Worm (Caenorhabditis elegans) whole organism, young adult: Measurements from ENCODE around the gene igeg-2.

Experiments used
- ama-1 ChIP-seq, 3 experiments: fragments of 150-350 bp in 1 of 3; sonication (generic microtip) in 2 of 3; optimal IDR thresholded peaks; 2 replicates each; lab custom pipeline; 2014 to 2018; ENCODE audit warnings: missing biosample characterization in 2 of 3, missing genetic modification characterization in 2 of 3, missing genetic modification reagents in 2 of 3
- attf-3 ChIP-seq: fragments of 200-800 bp; sonication (Bioruptor generic); conservative IDR thresholded peaks from 2 replicates; pipeline ENCODE4 v1.3.6; 2022; ENCODE audit warnings: missing genetic modification reagents, missing genetic modification characterization, missing compliant biosample characterization
- madf-8 ChIP-seq: fragments of 200-800 bp; sonication (Bioruptor generic); conservative IDR thresholded peaks from 2 replicates; pipeline ENCODE4 v1.3.6; 2022; ENCODE audit warnings: missing genetic modification reagents, missing genetic modification characterization, missing compliant biosample characterization
- nhr-27 ChIP-seq: fragments of 200-800 bp; sonication (Bioruptor generic); optimal IDR thresholded peaks from 2 replicates; lab custom pipeline; 2018; ENCODE audit warnings: mild to moderate bottlenecking, missing genetic modification characterization, moderate library complexity, missing compliant biosample characterization

DNA sequence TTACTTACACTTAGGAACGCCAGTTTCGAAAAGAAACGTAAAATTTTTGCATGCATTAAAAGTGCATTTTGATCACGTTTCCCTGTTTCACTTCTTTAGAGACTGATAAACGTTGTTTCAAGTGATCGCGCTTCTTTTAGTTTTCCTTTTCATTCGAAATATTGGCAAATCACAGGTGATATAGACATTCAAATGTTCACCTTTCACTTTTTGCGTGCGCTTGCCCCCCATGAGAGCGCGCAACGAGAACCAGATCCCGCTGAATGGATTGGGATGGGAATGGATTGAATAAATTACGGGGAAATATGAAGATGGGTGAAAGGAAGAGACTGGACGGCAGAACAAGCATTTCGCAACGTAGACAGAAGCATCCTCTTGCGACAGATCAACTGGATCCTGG, 15.1 kb upstream of the igeg-2 start:
- TF ChIP-seq nhr-27 (tag; lab: Kevin White, UChicago): no peak
- TF ChIP-seq ama-1 (optimal IDR thresholded peaks at IDR 0.05; lab: Kevin White, UChicago): no peak
- no peak for TF ChIP-seq ama-1 (GFP tag; optimal IDR thresholded peaks at IDR 0.05; lab: Kevin White, UChicago)
- no peak for TF ChIP-seq attf-3 (GFP tag; lab: Robert Waterston, UW)
- no peak for TF ChIP-seq madf-8
